Fruit fly (Drosophila melanogaster): ENCODE measurements around the gene CG33965.
A peak's percentile ranks its signal among the peaks of the same experiment; 100 is the strongest.

The CG33965 gene

dm6 chr3L:1216460-1216859, 16.2 kb upstream of the CG33965 start (continued):
- TF ChIP-seq row (GFP tag; IDR thresholded peaks at IDR 0.05) (peak; percentile 50; the same call in 2 of the 3 replicates), inv (GFP tag; IDR thresholded peaks at IDR 0.05; ENCODE audit: partially characterized antibody) (no peak), HHEX (GFP tag; optimal IDR thresholded peaks at IDR 0.05) (peak; percentile 29), ind (GFP tag; optimal IDR thresholded peaks at IDR 0.05) (peak; percentile 49), Spps (tag; optimal IDR thresholded peaks at IDR 0.05) (peak; percentile 21), gfzf (GFP tag; optimal IDR thresholded peaks at IDR 0.05) (no peak), Taf1 (GFP tag; IDR thresholded peaks at IDR 0.05) (no peak), CG13624 (GFP tag; optimal IDR thresholded peaks at IDR 0.05) (no peak), B-H2 (GFP tag; optimal IDR thresholded peaks at IDR 0.05) (no peak), CG8478 (optimal IDR thresholded peaks at IDR 0.05) (no peak), Dbx (GFP tag; IDR thresholded peaks at IDR 0.05) (0 out of 3 replicates have a peak, but pooled peaks have one; percentile 19), HLH3B (GFP tag; IDR thresholded peaks at IDR 0.05) (peak; percentile 64; the same call in 1 of the 2 replicates), Sox100B (GFP tag; optimal IDR thresholded peaks at IDR 0.05) (no peak), ase (GFP tag; IDR thresholded peaks at IDR 0.05) (no peak), sd (tag; optimal IDR thresholded peaks at IDR 0.05) (no peak), br (optimal IDR thresholded peaks at IDR 0.05) (no peak), dm (GFP tag; optimal IDR thresholded peaks at IDR 0.05) (no peak), kah (GFP tag; optimal IDR thresholded peaks at IDR 0.05) (no peak), CG15011 (GFP tag; optimal IDR thresholded peaks at IDR 0.05) (peak; percentile 15), CG10366 (GFP tag; IDR thresholded peaks at IDR 0.05) (peak; percentile 26; the same call in 1 of the 2 replicates), CG10147 (GFP tag; optimal IDR thresholded peaks at IDR 0.05) (no peak), CG11696 (GFP tag; IDR thresholded peaks at IDR 0.05) (no peak), CG5245 (GFP tag; optimal IDR thresholded peaks at IDR 0.05) (peak; percentile 55), CG17802 (tag; optimal IDR thresholded peaks at IDR 0.05) (no peak), yki (optimal IDR thresholded peaks at IDR 0.05) (no peak), CG6683 (GFP tag; optimal IDR thresholded peaks at IDR 0.05) (no peak), CG3407 (GFP tag; optimal IDR thresholded peaks at IDR 0.05) (peak; percentile 17), pan (optimal IDR thresholded peaks at IDR 0.05) (no peak), pan (GFP tag; optimal IDR thresholded peaks at IDR 0.05 in 1 of 2, IDR thresholded peaks at IDR 0.05 in 1 of 2) (no peak), CG43689 (GFP tag; IDR thresholded peaks at IDR 0.05) (no peak), klu (GFP tag; IDR thresholded peaks at IDR 0.05) (no peak), h (optimal IDR thresholded peaks at IDR 0.05) (no peak), vfl (GFP tag; optimal IDR thresholded peaks at IDR 0.05) (no peak), grn (GFP tag; optimal IDR thresholded peaks at IDR 0.05) (no peak), Trl (optimal IDR thresholded peaks at IDR 0.05) (no peak), Trl (GFP tag; optimal IDR thresholded peaks at IDR 0.05) (peak; percentile 2), CTCF (GFP tag; optimal IDR thresholded peaks at IDR 0.05) (no peak), CG13424 (tag; optimal IDR thresholded peaks at IDR 0.05) (peak; percentile 42), H2.0 (GFP tag; IDR thresholded peaks at IDR 0.05) (no peak), bowl (GFP tag; IDR thresholded peaks at IDR 0.05) (no peak), nmo (GFP tag; optimal IDR thresholded peaks at IDR 0.05) (peak; percentile 55), Dek (tag; optimal IDR thresholded peaks at IDR 0.05) (no peak), tx (GFP tag; optimal IDR thresholded peaks at IDR 0.05) (no peak), vvl (GFP tag; IDR thresholded peaks at IDR 0.05) (peak; percentile 71), CG7372 (GFP tag; IDR thresholded peaks at IDR 0.05) (no peak), tup (GFP tag; optimal IDR thresholded peaks at IDR 0.05) (no peak), Myb (GFP tag; optimal IDR thresholded peaks at IDR 0.05) (no peak), kay (GFP tag; optimal IDR thresholded peaks at IDR 0.05) (no peak), pros (GFP tag; optimal IDR thresholded peaks at IDR 0.05) (no peak), da (GFP tag; optimal IDR thresholded peaks at IDR 0.05) (no peak), Hr3 (GFP tag; optimal IDR thresholded peaks at IDR 0.05) (no peak), gcm (GFP tag; optimal IDR thresholded peaks at IDR 0.05) (peak; percentile 10), nom (GFP tag; optimal IDR thresholded peaks at IDR 0.05) (no peak), jumu (GFP tag; optimal IDR thresholded peaks at IDR 0.05) (peak; percentile 32), usp (GFP tag; optimal IDR thresholded peaks at IDR 0.05) (no peak)
